Fruit fly (Drosophila melanogaster) whole organism, wandering third instar larva: ENCODE measurements around the gene CG12321.

Experiments
- Abd-B ChIP-seq: fragments of >200 bp; optimal IDR thresholded peaks from 2 replicates; lab custom pipeline; 2017; ENCODE audit warnings: missing biosample characterization, missing genetic modification characterization
- CG32264 ChIP-seq: fragments of 200-800 bp; sonication (Bioruptor generic); optimal IDR thresholded peaks from 2 replicates; lab custom pipeline; 2016; ENCODE audit warnings: missing biosample characterization, missing genetic modification characterization
- CrebA ChIP-seq: fragments of 200-800 bp; sonication (Bioruptor generic); optimal IDR thresholded peaks from 2 replicates; lab custom pipeline; 2016; ENCODE audit warnings: missing biosample characterization, mild to moderate bottlenecking, missing genetic modification characterization, borderline replicate concordance
- Dfd ChIP-seq: fragments of >200 bp; optimal IDR thresholded peaks from 2 replicates; lab custom pipeline; 2017; ENCODE audit warnings: missing biosample characterization, missing genetic modification characterization
- Dif ChIP-seq: fragments of 200-275, 200-300 bp; sonication (Bioruptor generic); optimal IDR thresholded peaks from 2 replicates; lab custom pipeline; 2018; ENCODE audit warnings: missing biosample characterization, missing genetic modification characterization; ENCODE audit not compliant: partially characterized antibody
- GATAd ChIP-seq: sonication (Bioruptor generic); optimal IDR thresholded peaks from 2 replicates; lab custom pipeline; 2016; ENCODE audit warnings: missing biosample characterization, missing genetic modification characterization
- HLH106 ChIP-seq: fragments of 200-800 bp; optimal IDR thresholded peaks from 3 replicates; lab custom pipeline; 2019; ENCODE audit warnings: missing biosample characterization, mild to moderate bottlenecking, missing genetic modification characterization, moderate library complexity
- Hnf4 ChIP-seq: fragments of 200-800 bp; sonication (Bioruptor generic); optimal IDR thresholded peaks from 2 replicates; lab custom pipeline; 2016; ENCODE audit warnings: missing biosample characterization, mild to moderate bottlenecking, missing genetic modification characterization
- Hr78 ChIP-seq: fragments of >200 bp; optimal IDR thresholded peaks from 2 replicates; lab custom pipeline; 2017; ENCODE audit warnings: missing biosample characterization, missing genetic modification characterization
- Hr83 ChIP-seq: fragments of 200-300 bp; sonication (Bioruptor generic); optimal IDR thresholded peaks from 2 replicates; lab custom pipeline; 2016; ENCODE audit warnings: missing biosample characterization, mild to moderate bottlenecking, missing genetic modification characterization, moderate library complexity; ENCODE audit not compliant: poor library complexity, severe bottlenecking
- Jra ChIP-seq: sonication (Bioruptor generic); optimal IDR thresholded peaks from 2 replicates; lab custom pipeline; 2016; ENCODE audit warnings: missing biosample characterization, missing genetic modification characterization
- Mio ChIP-seq: sonication (Bioruptor generic); optimal IDR thresholded peaks from 2 replicates; lab custom pipeline; 2016; ENCODE audit warnings: missing biosample characterization, missing genetic modification characterization
- N ChIP-seq: fragments of >200 bp; optimal IDR thresholded peaks from 2 replicates; lab custom pipeline; 2018; ENCODE audit warnings: missing biosample characterization, missing external identifiers, missing genetic modification characterization
- OdsH ChIP-seq: fragments of 200-800 bp; sonication (Bioruptor generic); optimal IDR thresholded peaks from 2 replicates; lab custom pipeline; 2016; ENCODE audit warnings: missing biosample characterization, mild to moderate bottlenecking, missing genetic modification characterization
- Rel ChIP-seq, 2 experiments: fragments of 200-800 bp; sonication (Bioruptor generic) in 1 of 2; optimal IDR thresholded peaks; 2 replicates in 1 of 2; 3 replicates in 1 of 2; lab custom pipeline; 2016 to 2019; ENCODE audit warnings: mild to moderate bottlenecking in 2 of 2, missing biosample characterization in 2 of 2, missing genetic modification characterization in 2 of 2, moderate library complexity in 1 of 2
- Sp1 ChIP-seq: fragments of 200-800 bp; sonication (Bioruptor generic); optimal IDR thresholded peaks from 3 replicates; lab custom pipeline; 2019; ENCODE audit warnings: missing biosample characterization, mild to moderate bottlenecking, missing genetic modification characterization, moderate library complexity
- Vsx2 ChIP-seq: fragments of 200-300, 225-300 bp; sonication (Bioruptor generic); optimal IDR thresholded peaks from 2 replicates; lab custom pipeline; 2018; ENCODE audit warnings: missing biosample characterization, missing genetic modification characterization; ENCODE audit not compliant: partially characterized antibody
- br ChIP-seq: fragments of 200-800 bp; sonication (Bioruptor generic); optimal IDR thresholded peaks from 2 replicates; lab custom pipeline; 2016; ENCODE audit warnings: missing biosample characterization, missing genetic modification characterization
- brk ChIP-seq: fragments of 200-800 bp; sonication (Bioruptor generic); optimal IDR thresholded peaks from 2 replicates; lab custom pipeline; 2016; ENCODE audit warnings: missing biosample characterization, mild to moderate bottlenecking, missing genetic modification characterization
- dl ChIP-seq, 2 experiments: fragments of 175-275, 200-275 bp in 1 of 2; fragments of 200-275 bp in 1 of 2; sonication (Bioruptor generic); optimal IDR thresholded peaks; lab custom pipeline; 2018; ENCODE audit warnings: mild to moderate bottlenecking in 2 of 2, missing biosample characterization in 2 of 2, missing genetic modification characterization in 2 of 2, moderate library complexity in 2 of 2; ENCODE audit not compliant: partially characterized antibody in 2 of 2, insufficient read depth in 1 of 2
- dsf ChIP-seq: sonication (Bioruptor generic); optimal IDR thresholded peaks from 2 replicates; lab custom pipeline; 2016; ENCODE audit warnings: missing biosample characterization, missing genetic modification characterization, borderline replicate concordance
- ey ChIP-seq: fragments of 200-800 bp; sonication (Bioruptor generic); optimal IDR thresholded peaks from 2 replicates; lab custom pipeline; 2016; ENCODE audit warnings: missing biosample characterization, missing genetic modification characterization
- foxo ChIP-seq, 2 experiments: fragments of 200-800 bp; sonication (Bioruptor generic); optimal IDR thresholded peaks; 2 replicates in 1 of 2; 3 replicates in 1 of 2; lab custom pipeline; 2016 to 2017; ENCODE audit warnings: missing biosample characterization in 2 of 2, missing genetic modification characterization in 2 of 2
- fru ChIP-seq: fragments of 200-800 bp; sonication (Bioruptor generic); optimal IDR thresholded peaks from 3 replicates; lab custom pipeline; 2016; ENCODE audit warnings: missing biosample characterization, mild to moderate bottlenecking, missing genetic modification characterization
- h ChIP-seq: fragments of 200-800 bp; sonication (Bioruptor generic); optimal IDR thresholded peaks from 3 replicates; lab custom pipeline; 2016; ENCODE audit warnings: missing biosample characterization, mild to moderate bottlenecking, missing genetic modification characterization
- jim ChIP-seq: fragments of 175-275, 200-325 bp; sonication (Bioruptor generic); optimal IDR thresholded peaks from 2 replicates; lab custom pipeline; 2016; ENCODE audit warnings: missing biosample characterization, mild to moderate bottlenecking, missing genetic modification characterization
- lola ChIP-seq: fragments of >200 bp; optimal IDR thresholded peaks from 2 replicates; lab custom pipeline; 2017; ENCODE audit warnings: missing biosample characterization, missing genetic modification characterization
- psq ChIP-seq: fragments of 200-800 bp; sonication (Bioruptor generic); optimal IDR thresholded peaks from 3 replicates; lab custom pipeline; 2017; ENCODE audit warnings: missing biosample characterization, mild to moderate bottlenecking, missing genetic modification characterization, moderate library complexity
- rgr ChIP-seq: fragments of 200-800 bp; sonication (Bioruptor generic); optimal IDR thresholded peaks from 3 replicates; lab custom pipeline; 2016; ENCODE audit warnings: missing biosample characterization, mild to moderate bottlenecking, missing genetic modification characterization
- sage ChIP-seq: fragments of 200-800 bp; sonication (Bioruptor generic); optimal IDR thresholded peaks from 2 replicates; lab custom pipeline; 2016; ENCODE audit warnings: missing biosample characterization, mild to moderate bottlenecking, missing genetic modification characterization
- sv ChIP-seq: fragments of 200-800 bp; sonication (Bioruptor generic); optimal IDR thresholded peaks from 3 replicates; lab custom pipeline; 2016; ENCODE audit warnings: missing biosample characterization, missing genetic modification characterization
- tai ChIP-seq: sonication (Bioruptor generic); optimal IDR thresholded peaks from 2 replicates; lab custom pipeline; 2016; ENCODE audit warnings: missing biosample characterization, missing genetic modification characterization
- usp ChIP-seq: fragments of >200 bp; optimal IDR thresholded peaks from 2 replicates; lab custom pipeline; 2017; ENCODE audit warnings: missing biosample characterization, missing genetic modification characterization
- woc ChIP-seq: sonication (Bioruptor generic); optimal IDR thresholded peaks from 2 replicates; lab custom pipeline; 2016; ENCODE audit warnings: missing biosample characterization, mild to moderate bottlenecking, missing genetic modification characterization

Gene CG12321

DNA sequence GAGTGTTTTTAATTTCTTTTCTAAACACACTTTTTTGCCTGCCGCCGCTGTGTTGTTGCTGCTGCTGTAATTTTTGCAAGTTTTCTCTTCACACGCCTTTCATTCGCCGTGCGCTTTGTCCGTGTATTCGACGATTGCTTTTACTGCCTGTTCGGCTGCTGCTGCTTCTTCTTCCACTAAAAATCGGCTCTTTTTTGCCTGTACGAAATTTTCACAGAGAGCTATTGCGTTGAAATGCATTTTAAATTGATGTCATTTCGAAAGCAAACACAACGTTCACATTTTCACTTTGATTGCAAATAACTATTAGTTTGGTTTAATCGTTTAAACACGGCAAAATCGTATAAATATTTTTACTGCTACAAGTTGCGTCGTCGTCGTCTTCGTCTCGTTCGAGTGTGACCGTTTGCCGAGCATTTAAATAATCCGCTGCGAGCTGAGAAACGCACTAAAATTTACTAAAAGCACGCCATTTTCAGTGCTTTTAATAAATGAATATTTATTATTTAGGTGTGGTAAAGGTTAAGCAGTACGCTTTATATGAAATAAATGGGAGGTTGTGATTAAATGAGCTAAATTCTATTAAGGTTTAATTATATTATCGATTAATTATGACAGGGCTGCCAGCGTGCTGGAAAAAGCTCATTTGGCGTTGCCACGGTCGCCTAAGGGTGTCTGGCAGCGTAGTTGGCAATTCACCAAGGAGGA is 10.8 kb upstream of the CG12321 start, which contains the start of the genes Ssdp and CG7985 (continued):
- TF ChIP-seq Vsx2 (GFP tag; lab: Kevin White, UChicago) (peak; percentile 11), GATAd (GFP tag; lab: Kevin White, UChicago) (no peak)

DNA sequence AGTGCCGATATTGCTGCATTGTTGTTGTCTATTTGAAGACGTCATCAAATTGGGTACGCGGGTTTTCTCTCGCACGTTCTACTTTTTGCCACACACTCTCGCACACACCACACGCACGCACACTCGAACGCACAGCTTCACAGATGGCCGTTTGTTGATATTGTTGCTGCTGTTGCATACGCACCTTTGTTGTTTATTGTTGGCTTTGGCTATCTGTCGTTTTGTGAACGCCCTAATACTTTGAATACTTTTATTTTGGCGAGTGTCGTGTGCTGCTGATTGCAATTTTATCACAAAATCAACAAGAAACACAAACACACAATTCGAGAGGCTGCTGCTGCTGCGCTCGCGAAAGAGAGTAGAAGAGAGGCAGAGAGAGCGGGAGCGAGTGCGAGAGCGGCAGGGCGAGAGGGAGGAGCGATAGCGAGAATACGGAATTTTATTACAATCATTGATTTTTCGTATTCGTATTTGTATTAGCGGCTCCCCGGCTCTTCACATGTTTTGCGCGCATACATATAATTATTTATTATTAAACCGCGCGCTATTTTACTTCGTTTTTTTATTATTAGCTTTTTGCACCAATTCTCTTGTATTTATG is 10.1 kb upstream of the CG12321 start:
- TF ChIP-seq Mio (GFP tag; lab: Kevin White, UChicago) = no peak
- peak; percentile 99 for TF ChIP-seq Dif (GFP tag; lab: Kevin White, UChicago)
- TF ChIP-seq Rel (GFP tag; optimal IDR thresholded peaks at IDR 0.05; lab: Kevin White, UChicago) = peak; percentile 80
- no peak for TF ChIP-seq Rel (tag; optimal IDR thresholded peaks at IDR 0.05; lab: Kevin White, UChicago)
- TF ChIP-seq brk (GFP tag; lab: Kevin White, UChicago) = peak; percentile 83
- TF ChIP-seq dl (GFP tag; optimal IDR thresholded peaks at IDR 0.05; lab: Kevin White, UChicago; ENCODE audit: insufficient read depth in 1 of 2, partially characterized antibody in 2 of 2) = peak; percentile 95 to 98
- no peak for TF ChIP-seq CrebA (GFP tag; lab: Kevin White, UChicago)
- no peak for TF ChIP-seq Hr78
- TF ChIP-seq Hnf4 (GFP tag; lab: Kevin White, UChicago) = peak; percentile 38
- TF ChIP-seq Dfd (GFP tag; lab: Kevin White, UChicago) = no peak
- peak; percentile 66 for TF ChIP-seq fru (GFP tag; lab: Kevin White, UChicago)
- TF ChIP-seq usp (GFP tag; lab: Kevin White, UChicago) = no peak
- TF ChIP-seq Vsx2 (GFP tag; lab: Kevin White, UChicago) = peak; percentile 96
- peak; percentile 80 for TF ChIP-seq h (GFP tag; lab: Kevin White, UChicago)
- peak; percentile 57 for TF ChIP-seq br (GFP tag; lab: Kevin White, UChicago)
- peak; percentile 54 for TF ChIP-seq Sp1 (GFP tag; lab: Kevin White, UChicago)
- TF ChIP-seq OdsH = peak; percentile 52
- TF ChIP-seq dsf (GFP tag; lab: Kevin White, UChicago) = peak; percentile 64
- peak; percentile 8 for TF ChIP-seq CG32264 (GFP tag; lab: Kevin White, UChicago)
- peak; percentile 63 for TF ChIP-seq Jra
- TF ChIP-seq sv (GFP tag; lab: Kevin White, UChicago) = no peak
- TF ChIP-seq jim = no peak
- TF ChIP-seq ey (GFP tag; lab: Kevin White, UChicago) = no peak
- TF ChIP-seq Abd-B (GFP tag; lab: Kevin White, UChicago) = no peak
- peak; percentile 69 for TF ChIP-seq Hr83 (GFP tag; lab: Kevin White, UChicago)
- TF ChIP-seq lola (GFP tag; lab: Kevin White, UChicago) = no peak
- no peak for TF ChIP-seq tai (GFP tag; lab: Kevin White, UChicago)
- peak; percentile 63 for TF ChIP-seq rgr (GFP tag; lab: Kevin White, UChicago)
- peak; percentile 65 for TF ChIP-seq sage (GFP tag; lab: Kevin White, UChicago)
- TF ChIP-seq HLH106 (tag; lab: Kevin White, UChicago) = peak; percentile 10
- peak; percentile 37 to 76 for TF ChIP-seq foxo (GFP tag; optimal IDR thresholded peaks at IDR 0.05; lab: Kevin White, UChicago)
- peak; percentile 28 for TF ChIP-seq N (GFP tag; lab: Kevin White, UChicago)
- TF ChIP-seq psq (GFP tag; lab: Kevin White, UChicago) = no peak

- TF ChIP-seq woc (peak; percentile 34), Sp1 (GFP tag; lab: Kevin White, UChicago) (no peak), GATAd (GFP tag; lab: Kevin White, UChicago) (no peak)
These were observed 9.3 kb upstream of the CG12321 start for dm6 chr3R:18197802-18198148.
